Worm (Caenorhabditis elegans) whole organism, young adult: ENCODE results near the gene ZK418.2.

Experiments
- B0035.1 ChIP-seq: sonication (generic microtip); optimal IDR thresholded peaks from 2 replicates; lab custom pipeline; 2016; ENCODE audit warnings: missing genetic modification characterization, mild to moderate bottlenecking, missing compliant biosample characterization, missing genotype, missing genetic modification reagents
- B0261.1 ChIP-seq: sonication (generic microtip); optimal IDR thresholded peaks from 2 replicates; lab custom pipeline; 2016; ENCODE audit warnings: mild to moderate bottlenecking, missing genetic modification characterization, moderate library complexity, missing compliant biosample characterization
- B0336.3 ChIP-seq: fragments of 200-800 bp; sonication (Bioruptor generic); IDR thresholded peaks from 2 replicates; pipeline ENCODE4 v1.3.6; 2022; ENCODE audit warnings: missing genetic modification characterization, missing compliant biosample characterization
- C17E4.6 ChIP-seq: fragments of 200-800 bp; sonication (Bioruptor generic); IDR thresholded peaks from 2 replicates; pipeline ENCODE4 v1.3.6; 2022; ENCODE audit warnings: missing genetic modification reagents, missing genetic modification characterization, missing compliant biosample characterization
- D2030.7 ChIP-seq: fragments of 200-800 bp; sonication (Bioruptor generic); IDR thresholded peaks from 2 replicates; pipeline ENCODE4 v1.3.6; 2022; ENCODE audit warnings: missing genetic modification reagents, missing genetic modification characterization, missing compliant biosample characterization
- F22D6.2 ChIP-seq: sonication (generic microtip); optimal IDR thresholded peaks from 2 replicates; lab custom pipeline; 2016; ENCODE audit warnings: mild to moderate bottlenecking, missing genetic modification characterization, missing compliant biosample characterization
- F39B2.1 ChIP-seq: fragments of 200-800 bp; sonication (Bioruptor generic); IDR thresholded peaks from 2 replicates; pipeline ENCODE4 v1.3.6; 2022; ENCODE audit warnings: missing genetic modification reagents, missing genetic modification characterization, missing compliant biosample characterization
- F55B11.4 ChIP-seq: sonication (generic microtip); optimal IDR thresholded peaks from 2 replicates; lab custom pipeline; 2016; ENCODE audit warnings: missing compliant biosample characterization, missing genetic modification characterization, borderline replicate concordance; ENCODE audit not compliant: insufficient read depth
- F57C9.4 ChIP-seq: sonication (generic microtip); optimal IDR thresholded peaks from 2 replicates; lab custom pipeline; 2017; ENCODE audit warnings: mild to moderate bottlenecking, missing genetic modification characterization, missing compliant biosample characterization
- T26A5.8 ChIP-seq: sonication (generic microtip); optimal IDR thresholded peaks from 2 replicates; lab custom pipeline; 2016; ENCODE audit warnings: missing genetic modification characterization, missing compliant biosample characterization
- Y95B8A.8 ChIP-seq: fragments of 200-800 bp; sonication (Bioruptor generic); IDR thresholded peaks from 2 replicates; pipeline ENCODE4 v1.3.6; 2022; ENCODE audit warnings: missing genetic modification reagents, missing genetic modification characterization, missing compliant biosample characterization
- ama-1 ChIP-seq, 3 experiments: fragments of 150-350 bp in 1 of 3; sonication (generic microtip) in 2 of 3; optimal IDR thresholded peaks; 2 replicates each; lab custom pipeline; 2014 to 2018; ENCODE audit warnings: missing biosample characterization in 2 of 3, missing genetic modification characterization in 2 of 3, missing genetic modification reagents in 2 of 3
- aptf-3 ChIP-seq: fragments of 200-800 bp; sonication (Bioruptor generic); IDR thresholded peaks from 2 replicates; pipeline ENCODE4 v1.3.6; 2022; ENCODE audit warnings: missing genetic modification characterization, missing compliant biosample characterization
- attf-3 ChIP-seq: fragments of 200-800 bp; sonication (Bioruptor generic); conservative IDR thresholded peaks from 2 replicates; pipeline ENCODE4 v1.3.6; 2022; ENCODE audit warnings: missing genetic modification reagents, missing genetic modification characterization, missing compliant biosample characterization
- cebp-1 ChIP-seq, 2 experiments: fragments of 200-800 bp in 1 of 2; sonication (Bioruptor generic) in 1 of 2; sonication (generic microtip) in 1 of 2; IDR thresholded peaks in 1 of 2; optimal IDR thresholded peaks in 1 of 2; 2 replicates each; pipeline versions ENCODE4 v1.3.6 to Lab custom; 2017 to 2022; ENCODE audit warnings: missing compliant biosample characterization in 2 of 2, missing genetic modification characterization in 2 of 2, mild to moderate bottlenecking in 1 of 2, missing genetic modification reagents in 1 of 2, moderate library complexity in 1 of 2
- cebp-2 ChIP-seq: fragments of 200-800 bp; sonication (Bioruptor generic); IDR thresholded peaks from 2 replicates; pipeline ENCODE4 v1.3.6; 2022; ENCODE audit warnings: missing genetic modification characterization, missing compliant biosample characterization
- ceh-40 ChIP-seq: fragments of 200-800 bp; sonication (Bioruptor generic); IDR thresholded peaks from 2 replicates; pipeline ENCODE4 v1.3.6; 2022; ENCODE audit warnings: missing genetic modification characterization, missing compliant biosample characterization
- ceh-91 ChIP-seq: fragments of 200-800 bp; sonication (Bioruptor generic); IDR thresholded peaks from 2 replicates; pipeline ENCODE4 v1.3.6; 2022; ENCODE audit warnings: missing genetic modification reagents, missing genetic modification characterization, missing compliant biosample characterization
- chd-7 ChIP-seq: sonication (generic microtip); optimal IDR thresholded peaks from 2 replicates; lab custom pipeline; 2016; ENCODE audit warnings: mild to moderate bottlenecking, missing genetic modification characterization, moderate library complexity, missing compliant biosample characterization
- dox-1 ChIP-seq: fragments of 200-800 bp; sonication (Bioruptor generic); IDR thresholded peaks from 2 replicates; pipeline ENCODE4 v1.3.6; 2022; ENCODE audit warnings: missing genetic modification reagents, missing genetic modification characterization, missing compliant biosample characterization
- dpl-1 ChIP-seq: fragments of 150-350 bp; optimal IDR thresholded peaks from 2 replicates; lab custom pipeline; 2014; ENCODE audit warnings: missing biosample characterization, missing genetic modification reagents, missing genetic modification characterization
- efl-1 ChIP-seq: fragments of 150-350 bp; optimal IDR thresholded peaks from 2 replicates; lab custom pipeline; 2014; ENCODE audit warnings: missing biosample characterization, missing genetic modification reagents, missing genetic modification characterization
- egl-44 ChIP-seq: fragments of 200-800 bp; sonication (Bioruptor generic); IDR thresholded peaks from 2 replicates; pipeline ENCODE4 v1.3.6; 2022; ENCODE audit warnings: missing genetic modification reagents, missing genetic modification characterization, missing compliant biosample characterization
- hlh-12 ChIP-seq: sonication (generic microtip); optimal IDR thresholded peaks from 2 replicates; lab custom pipeline; 2016; ENCODE audit warnings: missing genetic modification characterization, missing compliant biosample characterization
- hlh-26 ChIP-seq: fragments of 200-800 bp; sonication (Bioruptor generic); conservative IDR thresholded peaks from 2 replicates; pipeline ENCODE4 v1.3.6; 2022; ENCODE audit warnings: missing genetic modification reagents, missing genetic modification characterization, missing compliant biosample characterization
- hmg-1.2 ChIP-seq: fragments of 200-800 bp; sonication (Bioruptor generic); IDR thresholded peaks from 2 replicates; pipeline ENCODE4 v1.3.6; 2022; ENCODE audit warnings: missing genetic modification reagents, missing genetic modification characterization, missing compliant biosample characterization
- hmg-20 ChIP-seq: fragments of 200-800 bp; sonication (Bioruptor generic); IDR thresholded peaks from 2 replicates; pipeline ENCODE4 v1.3.6; 2022; ENCODE audit warnings: missing genetic modification reagents, missing genetic modification characterization, missing compliant biosample characterization
- hrde-1 ChIP-seq: sonication (generic microtip); optimal IDR thresholded peaks from 2 replicates; lab custom pipeline; 2016; ENCODE audit warnings: missing genetic modification characterization, mild to moderate bottlenecking, missing compliant biosample characterization, moderate library complexity, missing genotype, missing genetic modification reagents, borderline replicate concordance
- lag-1 ChIP-seq: fragments of 200-800 bp; sonication (Bioruptor generic); IDR thresholded peaks from 2 replicates; pipeline ENCODE4 v1.3.6; 2022; ENCODE audit warnings: missing genetic modification reagents, missing genetic modification characterization, missing compliant biosample characterization
- lin-26 ChIP-seq: fragments of 200-800 bp; sonication (Bioruptor generic); IDR thresholded peaks from 2 replicates; pipeline ENCODE4 v1.3.6; 2022; ENCODE audit warnings: missing genetic modification reagents, missing genetic modification characterization, missing compliant biosample characterization
- lir-1 ChIP-seq: fragments of 200-800 bp; sonication (Bioruptor generic); conservative IDR thresholded peaks from 2 replicates; pipeline ENCODE4 v1.3.6; 2022; ENCODE audit warnings: missing genetic modification reagents, missing genetic modification characterization, missing compliant biosample characterization
- lsl-1 ChIP-seq: fragments of 200-800 bp; sonication (Bioruptor generic); optimal IDR thresholded peaks from 2 replicates; lab custom pipeline; 2018; ENCODE audit warnings: mild to moderate bottlenecking, missing genetic modification characterization, moderate library complexity, missing compliant biosample characterization
- mcd-1 ChIP-seq: fragments of 200-800 bp; sonication (Bioruptor generic); IDR thresholded peaks from 2 replicates; pipeline ENCODE4 v1.3.6; 2022; ENCODE audit warnings: missing genetic modification reagents, missing genetic modification characterization, missing compliant biosample characterization
- mes-4 ChIP-seq: sonication (generic microtip); optimal IDR thresholded peaks from 2 replicates; lab custom pipeline; 2016; ENCODE audit warnings: missing genotype, missing genetic modification characterization, missing compliant biosample characterization
- nfya-1 ChIP-seq: sonication (generic microtip); optimal IDR thresholded peaks from 2 replicates; lab custom pipeline; 2017; ENCODE audit warnings: antibody characterized with exemption, missing compliant biosample characterization, missing genetic modification characterization, borderline replicate concordance; ENCODE audit not compliant: insufficient read depth
- nhr-120 ChIP-seq: fragments of 200-800 bp; sonication (Bioruptor generic); IDR thresholded peaks from 2 replicates; pipeline ENCODE4 v1.3.6; 2022; ENCODE audit warnings: missing genetic modification characterization, missing compliant biosample characterization
- nhr-179 ChIP-seq: sonication (generic microtip); optimal IDR thresholded peaks from 2 replicates; lab custom pipeline; 2016; ENCODE audit warnings: mild to moderate bottlenecking, missing genetic modification characterization, missing compliant biosample characterization
- rcor-1 ChIP-seq: fragments of 200-800 bp; sonication (Bioruptor generic); IDR thresholded peaks from 2 replicates; pipeline ENCODE4 v1.3.6; 2022; ENCODE audit warnings: missing genetic modification reagents, missing genetic modification characterization, missing compliant biosample characterization
- rpc-1 ChIP-seq, 2 experiments: fragments of 150-350 bp in 1 of 2; sonication (generic microtip) in 1 of 2; optimal IDR thresholded peaks; 2 replicates each; lab custom pipeline; 2014 to 2018; ENCODE audit warnings: missing biosample characterization in 1 of 2, missing genetic modification characterization in 1 of 2, missing genetic modification reagents in 1 of 2, missing genotype in 1 of 2
- snpc-1.1 ChIP-seq: sonication (generic microtip); optimal IDR thresholded peaks from 2 replicates; lab custom pipeline; 2017; ENCODE audit warnings: missing genetic modification characterization, mild to moderate bottlenecking, missing compliant biosample characterization, antibody characterized with exemption, moderate library complexity, missing genotype, missing genetic modification reagents; ENCODE audit not compliant: insufficient read depth
- snpc-1.3 ChIP-seq: sonication (generic microtip); optimal IDR thresholded peaks from 2 replicates; lab custom pipeline; 2017; ENCODE audit warnings: missing genetic modification characterization, mild to moderate bottlenecking, missing compliant biosample characterization, antibody characterized with exemption, moderate library complexity, missing genotype, missing genetic modification reagents; ENCODE audit not compliant: insufficient read depth
- somi-1 ChIP-seq: fragments of 200-800 bp; sonication (Bioruptor generic); optimal IDR thresholded peaks from 2 replicates; lab custom pipeline; 2018; ENCODE audit warnings: mild to moderate bottlenecking, missing genetic modification characterization, missing compliant biosample characterization
- tbx-9 ChIP-seq: sonication (generic microtip); optimal IDR thresholded peaks from 2 replicates; lab custom pipeline; 2016; ENCODE audit warnings: borderline replicate concordance, missing genetic modification characterization, inconsistent platforms, missing compliant biosample characterization
- zim-3 ChIP-seq: sonication (generic microtip); optimal IDR thresholded peaks from 2 replicates; lab custom pipeline; 2017; ENCODE audit warnings: mild to moderate bottlenecking, missing genetic modification characterization, moderate library complexity, missing compliant biosample characterization
- ztf-22 ChIP-seq: fragments of 200-800 bp; sonication (Bioruptor generic); optimal IDR thresholded peaks from 2 replicates; lab custom pipeline; 2018; ENCODE audit warnings: mild to moderate bottlenecking, missing genetic modification characterization, moderate library complexity, missing compliant biosample characterization
- ztf-26 ChIP-seq: sonication (generic microtip); optimal IDR thresholded peaks from 2 replicates; lab custom pipeline; 2017; ENCODE audit warnings: missing genetic modification characterization, missing compliant biosample characterization
- ztf-6 ChIP-seq: fragments of 200-800 bp; sonication (Bioruptor generic); IDR thresholded peaks from 2 replicates; pipeline ENCODE4 v1.3.6; 2022; ENCODE audit warnings: missing genetic modification reagents, missing genetic modification characterization, missing compliant biosample characterization

The ZK418.2 gene

DNA sequence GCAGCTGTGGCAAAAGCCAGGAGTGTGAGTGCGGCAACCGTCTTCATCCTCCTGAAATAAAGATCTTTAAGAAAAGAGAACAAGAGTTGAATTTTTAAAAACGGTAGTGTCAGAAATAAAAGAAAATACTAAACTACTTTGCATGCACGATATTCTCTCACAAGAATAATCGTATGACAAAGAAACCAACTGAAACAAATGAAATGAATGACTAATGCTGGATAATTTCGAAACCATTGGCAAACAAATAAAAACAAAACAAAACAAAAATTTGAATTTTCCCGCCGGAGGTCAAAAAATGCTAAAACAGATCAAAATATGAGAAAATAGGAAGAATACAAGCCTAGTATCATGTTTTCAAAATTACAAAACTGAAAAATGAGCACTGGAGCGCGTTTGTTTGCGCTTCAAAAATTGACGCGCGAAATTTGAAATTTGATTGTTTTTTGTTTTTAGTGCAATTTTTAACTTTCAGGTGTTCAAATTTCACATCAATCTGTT lies 12.8 kb downstream of the ZK418.2 start, which contains the start of gene cpg-2 (continued):
- TF ChIP-seq ama-1 (optimal IDR thresholded peaks at IDR 0.05; lab: Kevin White, UChicago): no peak
- peak in 1 of 2 experiments; percentile 7 for TF ChIP-seq ama-1 (GFP tag; optimal IDR thresholded peaks at IDR 0.05; lab: Kevin White, UChicago)
- no peak for TF ChIP-seq F55B11.4 (tag; lab: Kevin White, UChicago)
- TF ChIP-seq F39B2.1 (GFP tag; lab: Robert Waterston, UW): no peak
- TF ChIP-seq T26A5.8 (tag; lab: Kevin White, UChicago): no peak
- peak; percentile 91 for TF ChIP-seq rcor-1
- peak; percentile 50 for TF ChIP-seq hrde-1 (tag; lab: Kevin White, UChicago)
- no peak for TF ChIP-seq aptf-3 (GFP tag; lab: Robert Waterston, UW)
- TF ChIP-seq dox-1 (GFP tag; lab: Robert Waterston, UW): peak; percentile 77; the same call in 1 of the 2 replicates
- no peak for TF ChIP-seq hlh-12 (tag; lab: Kevin White, UChicago)
- TF ChIP-seq zim-3 (tag; lab: Kevin White, UChicago): no peak
- no peak for TF ChIP-seq rpc-1 (optimal IDR thresholded peaks at IDR 0.05; lab: Kevin White, UChicago)
- TF ChIP-seq rpc-1 (tag; optimal IDR thresholded peaks at IDR 0.05; lab: Kevin White, UChicago): no peak
- TF ChIP-seq B0261.1: no peak
- TF ChIP-seq attf-3: peak; percentile 24; the same call in 1 of the 2 replicates
- TF ChIP-seq mes-4 (tag; lab: Kevin White, UChicago): no peak
- TF ChIP-seq D2030.7 (GFP tag; lab: Robert Waterston, UW): peak; percentile 98
- TF ChIP-seq lsl-1 (GFP tag; lab: Kevin White, UChicago): peak; percentile 88
- no peak for TF ChIP-seq cebp-2 (GFP tag; lab: Robert Waterston, UW)
- peak; percentile 89 for TF ChIP-seq snpc-1.3
- no peak for TF ChIP-seq nfya-1 (tag; lab: Kevin White, UChicago)
- peak; percentile 99 for TF ChIP-seq efl-1 (GFP tag; lab: Kevin White, UChicago)
- no peak for TF ChIP-seq ztf-26 (tag; lab: Kevin White, UChicago)
- TF ChIP-seq dpl-1 (GFP tag; lab: Kevin White, UChicago): peak; percentile 95
- no peak for TF ChIP-seq nhr-120 (GFP tag; lab: Robert Waterston, UW)
- TF ChIP-seq B0035.1 (tag; lab: Kevin White, UChicago): no peak
- TF ChIP-seq egl-44 (GFP tag; lab: Robert Waterston, UW): no peak
- TF ChIP-seq tbx-9 (tag; lab: Kevin White, UChicago): no peak
- no peak for TF ChIP-seq lin-26 (GFP tag; lab: Robert Waterston, UW)
- no peak for TF ChIP-seq F57C9.4 (tag; lab: Kevin White, UChicago)
- TF ChIP-seq C17E4.6: peak; percentile 78; the same call in 1 of the 2 replicates
- no peak for TF ChIP-seq lag-1 (GFP tag; lab: Robert Waterston, UW)
- TF ChIP-seq ztf-22 (GFP tag; lab: Kevin White, UChicago): no peak
- peak; percentile 98 for TF ChIP-seq ceh-91
- TF ChIP-seq ceh-40 (GFP tag; lab: Robert Waterston, UW): no peak
- TF ChIP-seq chd-7 (tag; lab: Kevin White, UChicago): no peak
- TF ChIP-seq somi-1: no peak
- TF ChIP-seq B0336.3 (GFP tag; lab: Robert Waterston, UW): peak; percentile 79
- TF ChIP-seq mcd-1 (GFP tag; lab: Robert Waterston, UW): peak; percentile 81
- TF ChIP-seq hmg-1.2: peak; percentile 66
- no peak for TF ChIP-seq cebp-1 (GFP tag; IDR thresholded peaks at IDR 0.05; lab: Robert Waterston, UW)
- no peak for TF ChIP-seq cebp-1 (tag; optimal IDR thresholded peaks at IDR 0.05; lab: Kevin White, UChicago)
- TF ChIP-seq hmg-20 (GFP tag; lab: Robert Waterston, UW): no peak
- no peak for TF ChIP-seq nhr-179
- no peak for TF ChIP-seq hlh-26 (GFP tag; lab: Robert Waterston, UW)
- no peak for TF ChIP-seq F22D6.2 (tag; lab: Kevin White, UChicago)
- peak; percentile 84 for TF ChIP-seq Y95B8A.8 (GFP tag; lab: Robert Waterston, UW)
- peak; percentile 82 for TF ChIP-seq snpc-1.1 (tag; lab: Kevin White, UChicago)
- peak; percentile 76 for TF ChIP-seq lir-1 (GFP tag; lab: Robert Waterston, UW)
- TF ChIP-seq ztf-6 (GFP tag; lab: Robert Waterston, UW): no peak
